Worm (Caenorhabditis elegans) whole organism, L4 larva: ENCODE data around the gene prx-12.
"Not testable (repeated sequence)": the region's sequence is repeated elsewhere in the genome, so short reads cannot be mapped to it uniquely, and the experiment has no call there.

Experiments
- Y48G9A.11 ChIP-seq: fragments of 200-800 bp; sonication (Bioruptor generic); IDR thresholded peaks from 2 replicates; pipeline ENCODE4 v1.3.6; 2022; ENCODE audit warnings: missing genetic modification reagents, missing genetic modification characterization, missing compliant biosample characterization
- Y5F2A.4 ChIP-seq: fragments of 200-800 bp; sonication (Bioruptor generic); optimal IDR thresholded peaks from 2 replicates; lab custom pipeline; 2018; ENCODE audit warnings: mild to moderate bottlenecking, missing genetic modification characterization, missing compliant biosample characterization
- aha-1 ChIP-seq: fragments of 150-350 bp; peaks from one replicate; lab custom pipeline; 2014; ENCODE audit warnings: missing biosample characterization, missing genetic modification characterization
- ceh-32 ChIP-seq: sonication (generic microtip); optimal IDR thresholded peaks from 2 replicates; lab custom pipeline; 2016; ENCODE audit warnings: mild to moderate bottlenecking, missing genetic modification characterization, missing compliant biosample characterization; ENCODE audit not compliant: poor library complexity
- ctbp-1 ChIP-seq: fragments of 200-800 bp; sonication (Bioruptor generic); IDR thresholded peaks from 2 replicates; pipeline ENCODE4 v1.3.6; 2022; ENCODE audit warnings: missing genetic modification reagents, missing genetic modification characterization, missing compliant biosample characterization
- daf-16 ChIP-seq, 3 experiments: sonication (generic microtip); optimal IDR thresholded peaks; 2 replicates each; lab custom pipeline; 2016 to 2017; ENCODE audit warnings: missing genetic modification characterization in 3 of 3, missing genetic modification reagents in 3 of 3, mild to moderate bottlenecking in 2 of 3, missing compliant biosample characterization in 2 of 3, missing biosample characterization in 1 of 3, moderate library complexity in 1 of 3
- duxl-1 ChIP-seq: sonication (generic microtip); optimal IDR thresholded peaks from 2 replicates; lab custom pipeline; 2016; ENCODE audit warnings: mild to moderate bottlenecking, missing genetic modification characterization, moderate library complexity, missing compliant biosample characterization; ENCODE audit not compliant: poor library complexity
- dve-1 ChIP-seq: sonication (generic microtip); optimal IDR thresholded peaks from 2 replicates; lab custom pipeline; 2017; ENCODE audit warnings: antibody characterized with exemption, mild to moderate bottlenecking, missing genetic modification characterization, missing compliant biosample characterization; ENCODE audit not compliant: insufficient read depth
- egl-43 ChIP-seq: fragments of 200-800 bp; sonication (Bioruptor generic); IDR thresholded peaks from 2 replicates; pipeline ENCODE4 v1.3.6; 2022; ENCODE audit warnings: missing genetic modification reagents, missing genetic modification characterization, missing compliant biosample characterization
- hlh-11 ChIP-seq: fragments of 200-800 bp; sonication (Bioruptor generic); optimal IDR thresholded peaks from 2 replicates; lab custom pipeline; 2018; ENCODE audit warnings: mild to moderate bottlenecking, missing genetic modification characterization, missing compliant biosample characterization
- lin-39 ChIP-seq: fragments of 150-350 bp; optimal IDR thresholded peaks from 2 replicates; lab custom pipeline; 2014; ENCODE audit warnings: missing biosample characterization, missing genetic modification reagents, missing genetic modification characterization
- madf-5 ChIP-seq, 2 experiments: fragments of 200-800 bp; sonication (Bioruptor generic); IDR thresholded peaks; 2 replicates each; pipeline ENCODE4 v1.3.6; 2022; ENCODE audit warnings: missing compliant biosample characterization in 2 of 2, missing genetic modification characterization in 2 of 2
- madf-9 ChIP-seq: fragments of 200-800 bp; sonication (Bioruptor generic); conservative IDR thresholded peaks from 2 replicates; pipeline ENCODE4 v1.3.6; 2022; ENCODE audit warnings: missing genetic modification reagents, missing genetic modification characterization, missing compliant biosample characterization
- mdl-1 ChIP-seq, 2 experiments: fragments of 150-350 bp in 1 of 2; sonication (generic microtip) in 1 of 2; optimal IDR thresholded peaks; 2 replicates each; lab custom pipeline; 2014 to 2017; ENCODE audit warnings: missing biosample characterization in 2 of 2, missing genetic modification characterization in 2 of 2
- mdt-29 ChIP-seq: fragments of 200-800 bp; sonication (Bioruptor generic); IDR thresholded peaks from 2 replicates; pipeline ENCODE4 v1.3.6; 2022; ENCODE audit warnings: missing genetic modification reagents, missing genetic modification characterization, missing compliant biosample characterization
- nhr-111 ChIP-seq: fragments of 200-800 bp; sonication (Bioruptor generic); optimal IDR thresholded peaks from 2 replicates; lab custom pipeline; 2018; ENCODE audit warnings: mild to moderate bottlenecking, missing genetic modification characterization, missing compliant biosample characterization
- nhr-28 ChIP-seq: fragments of 150-350 bp; optimal IDR thresholded peaks from 2 replicates; lab custom pipeline; 2014; ENCODE audit warnings: missing biosample characterization, missing genetic modification characterization
- nhr-41 ChIP-seq: fragments of 200-800 bp; sonication (Bioruptor generic); IDR thresholded peaks from 2 replicates; pipeline ENCODE4 v1.3.6; 2022; ENCODE audit warnings: missing genetic modification reagents, missing genetic modification characterization, missing compliant biosample characterization
- nhr-42 ChIP-seq: fragments of 200-800 bp; sonication (Bioruptor generic); IDR thresholded peaks from 2 replicates; pipeline ENCODE4 v1.3.6; 2022; ENCODE audit warnings: missing genetic modification characterization, missing compliant biosample characterization
- nhr-76 ChIP-seq: fragments of 150-350 bp; optimal IDR thresholded peaks from 2 replicates; lab custom pipeline; 2014; ENCODE audit warnings: missing biosample characterization, missing genetic modification characterization
- nhr-77 ChIP-seq: fragments of 150-350 bp; optimal IDR thresholded peaks from 2 replicates; lab custom pipeline; 2014; ENCODE audit warnings: missing biosample characterization, missing genetic modification characterization
- pha-4 ChIP-seq, 2 experiments: fragments of 150-350 bp in 1 of 2; fragments of 200-800 bp in 1 of 2; sonication (Bioruptor generic) in 1 of 2; IDR thresholded peaks in 1 of 2; optimal IDR thresholded peaks in 1 of 2; 2 replicates each; pipeline versions ENCODE4 v1.3.6 to Lab custom; 2014 to 2022; ENCODE audit warnings: missing genetic modification characterization in 2 of 2, missing genetic modification reagents in 2 of 2, missing biosample characterization in 1 of 2, missing compliant biosample characterization in 1 of 2
- pqm-1 ChIP-seq: sonication (generic microtip); optimal IDR thresholded peaks from 2 replicates; lab custom pipeline; 2017; ENCODE audit warnings: missing biosample characterization, missing genetic modification characterization
- sdz-12 ChIP-seq: fragments of 200-800 bp; sonication (Bioruptor generic); optimal IDR thresholded peaks from 2 replicates; lab custom pipeline; 2018; ENCODE audit warnings: mild to moderate bottlenecking, missing genetic modification characterization, missing compliant biosample characterization
- set-16 ChIP-seq: fragments of 200-800 bp; sonication (Bioruptor generic); IDR thresholded peaks from 2 replicates; pipeline ENCODE4 v1.3.6; 2022; ENCODE audit warnings: missing genetic modification reagents, missing genetic modification characterization, missing compliant biosample characterization
- tra-1 ChIP-seq: fragments of 200-800 bp; sonication (Bioruptor generic); IDR thresholded peaks from 2 replicates; pipeline ENCODE4 v1.3.6; 2022; ENCODE audit warnings: missing genetic modification reagents, missing genetic modification characterization, missing compliant biosample characterization
- unc-130 ChIP-seq: sonication (generic microtip); optimal IDR thresholded peaks from 2 replicates; lab custom pipeline; 2016; ENCODE audit warnings: missing genetic modification reagents, missing genetic modification characterization, missing compliant biosample characterization
- unc-39 ChIP-seq: sonication (generic microtip); optimal IDR thresholded peaks from 2 replicates; lab custom pipeline; 2017; ENCODE audit warnings: missing biosample characterization, missing genetic modification characterization
- zag-1 ChIP-seq: fragments of 150-350 bp; optimal IDR thresholded peaks from 2 replicates; lab custom pipeline; 2014; ENCODE audit warnings: missing biosample characterization, missing genetic modification characterization
- ztf-7 ChIP-seq: fragments of 150-350 bp; optimal IDR thresholded peaks from 2 replicates; lab custom pipeline; 2014; ENCODE audit warnings: missing biosample characterization, missing genetic modification characterization

Gene prx-12

ce11 chrX:11426647-11427046 lies 33.6 kb downstream of the prx-12 start:
- TF ChIP-seq unc-130 (GFP tag; lab: Kevin White, UChicago) (no peak), nhr-111 (GFP tag; lab: Kevin White, UChicago) (no peak), aha-1 (tag; lab: Kevin White, UChicago) (peak; percentile 45), pqm-1 (tag; lab: Kevin White, UChicago) (peak; percentile 36), nhr-41 (GFP tag; lab: Robert Waterston, UW) (no peak), daf-16 (GFP tag; optimal IDR thresholded peaks at IDR 0.05; lab: Kevin White, UChicago) (no peak), daf-16 (tag; optimal IDR thresholded peaks at IDR 0.05; lab: Kevin White, UChicago) (peak; percentile 86), pha-4 (GFP tag; IDR thresholded peaks at IDR 0.05; lab: Robert Waterston, UW) (no peak), pha-4 (tag; optimal IDR thresholded peaks at IDR 0.05; lab: Kevin White, UChicago) (no peak), hlh-11 (peak; percentile 20), Y48G9A.11 (GFP tag; lab: Robert Waterston, UW) (no peak), madf-9 (no peak), nhr-28 (peak; percentile 14)

- no peak for TF ChIP-seq pha-4 (GFP tag; IDR thresholded peaks at IDR 0.05; lab: Robert Waterston, UW)
- no peak for TF ChIP-seq pha-4 (tag; optimal IDR thresholded peaks at IDR 0.05; lab: Kevin White, UChicago)
- TF ChIP-seq duxl-1 (tag; lab: Kevin White, UChicago), result no peak
- TF ChIP-seq aha-1 (tag; lab: Kevin White, UChicago), result peak; percentile 93
- TF ChIP-seq lin-39 (tag; lab: Kevin White, UChicago), result no peak
Observed at ce11 chrX:11427550-11427949, 34.5 kb downstream of the prx-12 start.

ce11 chrX:11433488-11433887 lies 40.4 kb downstream of the prx-12 start, which contains the start of gene hum-4:
Gene hum-4, minus strand, starts transcription at chrX:11433588.
- no peak for TF ChIP-seq nhr-42 (GFP tag; lab: Robert Waterston, UW)
- no peak for TF ChIP-seq sdz-12 (GFP tag; lab: Kevin White, UChicago)
- TF ChIP-seq nhr-76, result no peak
- TF ChIP-seq zag-1 (tag; lab: Kevin White, UChicago), result no peak
- no peak for TF ChIP-seq nhr-77 (tag; lab: Kevin White, UChicago)
- no peak for TF ChIP-seq unc-39 (tag; lab: Kevin White, UChicago)
- no peak for TF ChIP-seq tra-1 (GFP tag; lab: Robert Waterston, UW)
- TF ChIP-seq ceh-32 (tag; lab: Kevin White, UChicago), result no peak
- no peak for TF ChIP-seq dve-1
- TF ChIP-seq ztf-7 (tag; lab: Kevin White, UChicago), result no peak

- TF ChIP-seq aha-1 (tag; lab: Kevin White, UChicago) (peak; percentile 95), nhr-111 (GFP tag; lab: Kevin White, UChicago) (no peak)
- TF ChIP-seq, all 104 proteins: peak for 1
Observed at ce11 chrX:11435488-11435887, 42.4 kb downstream of the prx-12 start.

- no peak for TF ChIP-seq Y5F2A.4 (GFP tag; lab: Kevin White, UChicago)
- TF ChIP-seq madf-5 (GFP tag; IDR thresholded peaks at IDR 0.05; lab: Robert Waterston, UW), result no peak
- no peak for TF ChIP-seq dve-1
Observed at ce11 chrX:11437716-11438115, 44.6 kb downstream of the prx-12 start.

- TF ChIP-seq egl-43 (GFP tag; lab: Robert Waterston, UW), result 0 out of 2 replicates have a peak, but pooled peaks have one; percentile 32
- 0 out of 2 replicates have a peak, but pooled peaks have one; percentile 5 for TF ChIP-seq set-16
- TF ChIP-seq, all 104 proteins: peak for 2; not testable (repeated sequence) for 102
Observed at ce11 chrX:11439006-11439405, 45.9 kb downstream of the prx-12 start.

- not testable (repeated sequence) for TF ChIP-seq ctbp-1 (GFP tag; lab: Robert Waterston, UW); mdl-1 (tag; optimal IDR thresholded peaks at IDR 0.05; lab: Kevin White, UChicago); mdt-29
Observed at ce11 chrX:11439740-11440139, 46.6 kb downstream of the prx-12 start, which contains the start of gene F46C3.7. Gene F46C3.7, plus strand, starts transcription at chrX:11440040.
